Worm (Caenorhabditis elegans): ENCODE measurements around the gene C06A1.3.

ce11 chrII:10618157-10618556 lies 46.1 kb downstream of the C06A1.3 start, which contains the start of gene C14A4.13:
- TF ChIP-seq tbx-2 (tag; optimal IDR thresholded peaks at IDR 0.05) (no peak), pat-9 (tag; optimal IDR thresholded peaks at IDR 0.05) (no peak), nhr-11 (tag; optimal IDR thresholded peaks at IDR 0.05) (no peak)

All from whole organism, late embryonic.